Worm (Caenorhabditis elegans) whole organism, young adult: ENCODE data around the gene F28A12.10.

Source experiments
- B0261.1 ChIP-seq: sonication (generic microtip); optimal IDR thresholded peaks from 2 replicates; lab custom pipeline; 2016; ENCODE audit warnings: mild to moderate bottlenecking, missing genetic modification characterization, moderate library complexity, missing compliant biosample characterization
- F33H1.4 ChIP-seq: fragments of 200-800 bp; sonication (Bioruptor generic); IDR thresholded peaks from 2 replicates; pipeline ENCODE4 v1.3.6; 2022; ENCODE audit warnings: missing genetic modification reagents, missing genetic modification characterization, missing compliant biosample characterization
- F39B2.1 ChIP-seq: fragments of 200-800 bp; sonication (Bioruptor generic); IDR thresholded peaks from 2 replicates; pipeline ENCODE4 v1.3.6; 2022; ENCODE audit warnings: missing genetic modification reagents, missing genetic modification characterization, missing compliant biosample characterization
- F49E8.2 ChIP-seq: sonication (generic microtip); optimal IDR thresholded peaks from 3 replicates; lab custom pipeline; 2017; ENCODE audit warnings: missing genetic modification characterization, mild to moderate bottlenecking, missing compliant biosample characterization, antibody characterized with exemption, moderate library complexity; ENCODE audit not compliant: insufficient read depth
- F52B5.7 ChIP-seq: sonication (generic microtip); optimal IDR thresholded peaks from 2 replicates; lab custom pipeline; 2016; ENCODE audit warnings: mild to moderate bottlenecking, missing genetic modification characterization, missing compliant biosample characterization
- T26A5.8 ChIP-seq: sonication (generic microtip); optimal IDR thresholded peaks from 2 replicates; lab custom pipeline; 2016; ENCODE audit warnings: missing genetic modification characterization, missing compliant biosample characterization
- akir-1 ChIP-seq: fragments of 200-800 bp; sonication (Bioruptor generic); optimal IDR thresholded peaks from 2 replicates; lab custom pipeline; 2018; ENCODE audit warnings: mild to moderate bottlenecking, missing genetic modification characterization, moderate library complexity, missing compliant biosample characterization
- ama-1 ChIP-seq, 3 experiments: fragments of 150-350 bp in 1 of 3; sonication (generic microtip) in 2 of 3; optimal IDR thresholded peaks; 2 replicates each; lab custom pipeline; 2014 to 2018; ENCODE audit warnings: missing biosample characterization in 2 of 3, missing genetic modification characterization in 2 of 3, missing genetic modification reagents in 2 of 3
- atf-7 ChIP-seq: sonication (generic microtip); optimal IDR thresholded peaks from 2 replicates; lab custom pipeline; 2017; ENCODE audit warnings: mild to moderate bottlenecking, missing genetic modification characterization, missing compliant biosample characterization
- attf-3 ChIP-seq: fragments of 200-800 bp; sonication (Bioruptor generic); conservative IDR thresholded peaks from 2 replicates; pipeline ENCODE4 v1.3.6; 2022; ENCODE audit warnings: missing genetic modification reagents, missing genetic modification characterization, missing compliant biosample characterization
- attf-5 ChIP-seq: fragments of 200-800 bp; sonication (Bioruptor generic); optimal IDR thresholded peaks from 2 replicates; lab custom pipeline; 2018; ENCODE audit warnings: mild to moderate bottlenecking, missing genetic modification characterization, missing compliant biosample characterization
- attf-6 ChIP-seq: fragments of 200-800 bp; sonication (Bioruptor generic); IDR thresholded peaks from 2 replicates; pipeline ENCODE4 v1.3.6; 2022; ENCODE audit warnings: missing genetic modification reagents, missing genetic modification characterization, missing compliant biosample characterization
- bed-2 ChIP-seq: fragments of 200-800 bp; sonication (Bioruptor generic); IDR thresholded peaks from 2 replicates; pipeline ENCODE4 v1.3.6; 2022; ENCODE audit warnings: missing genetic modification reagents, missing genetic modification characterization, missing compliant biosample characterization
- cebp-2 ChIP-seq: fragments of 200-800 bp; sonication (Bioruptor generic); IDR thresholded peaks from 2 replicates; pipeline ENCODE4 v1.3.6; 2022; ENCODE audit warnings: missing genetic modification characterization, missing compliant biosample characterization
- ceh-27 ChIP-seq: fragments of 200-800 bp; sonication (Bioruptor generic); optimal IDR thresholded peaks from 2 replicates; lab custom pipeline; 2018; ENCODE audit warnings: mild to moderate bottlenecking, missing genetic modification characterization, moderate library complexity, missing compliant biosample characterization
- ceh-79 ChIP-seq: sonication (generic microtip); optimal IDR thresholded peaks from 2 replicates; lab custom pipeline; 2017; ENCODE audit warnings: mild to moderate bottlenecking, missing genetic modification characterization, missing compliant biosample characterization
- ekl-4 ChIP-seq: fragments of 200-800 bp; sonication (Bioruptor generic); IDR thresholded peaks from 2 replicates; pipeline ENCODE4 v1.3.6; 2022; ENCODE audit warnings: missing genetic modification reagents, missing genetic modification characterization, missing compliant biosample characterization
- fkh-3 ChIP-seq: sonication (generic microtip); optimal IDR thresholded peaks from 2 replicates; lab custom pipeline; 2016; ENCODE audit warnings: mild to moderate bottlenecking, missing genetic modification characterization, missing compliant biosample characterization
- hmg-1.2 ChIP-seq: fragments of 200-800 bp; sonication (Bioruptor generic); IDR thresholded peaks from 2 replicates; pipeline ENCODE4 v1.3.6; 2022; ENCODE audit warnings: missing genetic modification reagents, missing genetic modification characterization, missing compliant biosample characterization
- hmg-20 ChIP-seq: fragments of 200-800 bp; sonication (Bioruptor generic); IDR thresholded peaks from 2 replicates; pipeline ENCODE4 v1.3.6; 2022; ENCODE audit warnings: missing genetic modification reagents, missing genetic modification characterization, missing compliant biosample characterization
- lin-40 ChIP-seq: sonication (generic microtip); optimal IDR thresholded peaks from 2 replicates; lab custom pipeline; 2016; ENCODE audit warnings: missing genetic modification characterization, mild to moderate bottlenecking, missing compliant biosample characterization, missing genotype, missing genetic modification reagents
- lsy-27 ChIP-seq: sonication (generic microtip); optimal IDR thresholded peaks from 2 replicates; lab custom pipeline; 2017; ENCODE audit warnings: missing genetic modification characterization, mild to moderate bottlenecking, missing compliant biosample characterization, antibody characterized with exemption, missing genotype, borderline replicate concordance; ENCODE audit not compliant: insufficient read depth
- mes-4 ChIP-seq: sonication (generic microtip); optimal IDR thresholded peaks from 2 replicates; lab custom pipeline; 2016; ENCODE audit warnings: missing genotype, missing genetic modification characterization, missing compliant biosample characterization
- nfyb-1 ChIP-seq: fragments of 200-800 bp; sonication (Bioruptor generic); IDR thresholded peaks from 2 replicates; pipeline ENCODE4 v1.3.6; 2022; ENCODE audit warnings: missing genetic modification reagents, missing genetic modification characterization, missing compliant biosample characterization
- nhr-120 ChIP-seq: fragments of 200-800 bp; sonication (Bioruptor generic); IDR thresholded peaks from 2 replicates; pipeline ENCODE4 v1.3.6; 2022; ENCODE audit warnings: missing genetic modification characterization, missing compliant biosample characterization
- nhr-27 ChIP-seq: fragments of 200-800 bp; sonication (Bioruptor generic); optimal IDR thresholded peaks from 2 replicates; lab custom pipeline; 2018; ENCODE audit warnings: mild to moderate bottlenecking, missing genetic modification characterization, moderate library complexity, missing compliant biosample characterization
- nhr-80 ChIP-seq: sonication (generic microtip); optimal IDR thresholded peaks from 2 replicates; lab custom pipeline; 2016; ENCODE audit warnings: missing genetic modification characterization, missing compliant biosample characterization
- pha-4 ChIP-seq: fragments of 150-350 bp; sonication (generic microtip); optimal IDR thresholded peaks from 2 replicates; lab custom pipeline; 2014; ENCODE audit warnings: missing biosample characterization, missing genetic modification reagents, missing genetic modification characterization
- repo-1 ChIP-seq: sonication (generic microtip); optimal IDR thresholded peaks from 2 replicates; lab custom pipeline; 2017; ENCODE audit warnings: mild to moderate bottlenecking, missing genetic modification characterization, missing compliant biosample characterization
- rpc-1 ChIP-seq, 2 experiments: fragments of 150-350 bp in 1 of 2; sonication (generic microtip) in 1 of 2; optimal IDR thresholded peaks; 2 replicates each; lab custom pipeline; 2014 to 2018; ENCODE audit warnings: missing biosample characterization in 1 of 2, missing genetic modification characterization in 1 of 2, missing genetic modification reagents in 1 of 2, missing genotype in 1 of 2
- sdz-38 ChIP-seq: sonication (generic microtip); optimal IDR thresholded peaks from 2 replicates; lab custom pipeline; 2016; ENCODE audit warnings: missing genotype, missing genetic modification characterization, missing compliant biosample characterization
- snpc-1.3 ChIP-seq: sonication (generic microtip); optimal IDR thresholded peaks from 2 replicates; lab custom pipeline; 2017; ENCODE audit warnings: missing genetic modification characterization, mild to moderate bottlenecking, missing compliant biosample characterization, antibody characterized with exemption, moderate library complexity, missing genotype, missing genetic modification reagents; ENCODE audit not compliant: insufficient read depth
- zfh-2 ChIP-seq: fragments of 200-800 bp; sonication (Bioruptor generic); conservative IDR thresholded peaks from 2 replicates; pipeline ENCODE4 v1.3.6; 2022; ENCODE audit warnings: missing genetic modification reagents, missing genetic modification characterization, missing compliant biosample characterization
- zim-3 ChIP-seq: sonication (generic microtip); optimal IDR thresholded peaks from 2 replicates; lab custom pipeline; 2017; ENCODE audit warnings: mild to moderate bottlenecking, missing genetic modification characterization, moderate library complexity, missing compliant biosample characterization
- ztf-22 ChIP-seq: fragments of 200-800 bp; sonication (Bioruptor generic); optimal IDR thresholded peaks from 2 replicates; lab custom pipeline; 2018; ENCODE audit warnings: mild to moderate bottlenecking, missing genetic modification characterization, moderate library complexity, missing compliant biosample characterization
- ztf-3 ChIP-seq: fragments of 200-800 bp; sonication (Bioruptor generic); optimal IDR thresholded peaks from 2 replicates; lab custom pipeline; 2018; ENCODE audit warnings: mild to moderate bottlenecking, missing genetic modification characterization, missing compliant biosample characterization
- ztf-6 ChIP-seq: fragments of 200-800 bp; sonication (Bioruptor generic); IDR thresholded peaks from 2 replicates; pipeline ENCODE4 v1.3.6; 2022; ENCODE audit warnings: missing genetic modification reagents, missing genetic modification characterization, missing compliant biosample characterization

Gene F28A12.10

DNA sequence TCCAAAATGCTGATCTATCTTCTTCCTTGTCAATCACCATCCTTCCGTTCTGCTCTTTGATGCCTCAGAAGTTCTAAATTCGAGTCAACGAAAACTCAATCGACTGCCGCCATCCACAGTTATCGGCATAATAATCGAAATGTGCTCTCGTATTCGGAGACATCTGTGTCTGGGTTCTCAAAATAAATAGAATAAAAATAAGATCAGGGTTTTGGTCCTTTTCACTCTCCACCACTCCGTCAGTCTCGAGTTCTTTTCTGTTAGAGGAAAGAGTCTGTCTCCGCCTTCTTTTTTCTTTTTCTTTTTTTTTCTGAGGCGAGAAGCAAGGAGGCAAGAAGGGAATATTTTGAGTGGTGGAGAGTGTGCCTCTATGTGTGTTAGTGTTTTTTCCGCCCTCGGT is 13.8 kb downstream of the F28A12.10 start, which contains the start of gene F41E6.17:
Gene F41E6.17, plus strand, starts transcription at position 348 of the 400 bp plus-strand sequence.
- TF ChIP-seq hmg-20 (no peak), F52B5.7 (tag; lab: Kevin White, UChicago) (no peak), lin-40 (no peak), attf-3 (GFP tag; lab: Robert Waterston, UW) (no peak), T26A5.8 (tag; lab: Kevin White, UChicago) (no peak), repo-1 (tag; lab: Kevin White, UChicago) (no peak), nhr-27 (tag; lab: Kevin White, UChicago) (no peak)

ce11 chrV:8622314-8622713 is 15.3 kb downstream of the F28A12.10 start, which contains the start of gene F41E6.1:
TSS of gene F41E6.1 (plus strand) at chrV:8622614.
- TF ChIP-seq bed-2 (GFP tag; lab: Robert Waterston, UW) (no peak), ceh-27 (no peak), F39B2.1 (GFP tag; lab: Robert Waterston, UW) (no peak), nhr-120 (GFP tag; lab: Robert Waterston, UW) (no peak), B0261.1 (tag; lab: Kevin White, UChicago) (no peak), attf-5 (GFP tag; lab: Kevin White, UChicago) (no peak)

ce11 chrV:8621213-8621612 is 16.4 kb downstream of the F28A12.10 start, which contains the start of gene idpc-2:
TSS of gene idpc-2 (minus strand) at chrV:8621313.
- TF ChIP-seq akir-1 (GFP tag; lab: Kevin White, UChicago) (no peak), F49E8.2 (tag; lab: Kevin White, UChicago) (no peak), zim-3 (no peak), lin-40 (no peak), repo-1 (tag; lab: Kevin White, UChicago) (no peak), snpc-1.3 (tag; lab: Kevin White, UChicago) (no peak), F33H1.4 (GFP tag; lab: Robert Waterston, UW) (no peak), atf-7 (tag; lab: Kevin White, UChicago) (no peak), attf-6 (GFP tag; lab: Robert Waterston, UW) (no peak), cebp-2 (GFP tag; lab: Robert Waterston, UW) (no peak), mes-4 (tag; lab: Kevin White, UChicago) (no peak), fkh-3 (tag; lab: Kevin White, UChicago) (no peak), ztf-22 (GFP tag; lab: Kevin White, UChicago) (no peak), nfyb-1 (GFP tag; lab: Robert Waterston, UW) (no peak)

- TF ChIP-seq hmg-1.2, result no peak
- TF ChIP-seq rpc-1 (optimal IDR thresholded peaks at IDR 0.05; lab: Kevin White, UChicago), result no peak
- TF ChIP-seq rpc-1 (tag; optimal IDR thresholded peaks at IDR 0.05; lab: Kevin White, UChicago), result no peak
- TF ChIP-seq zfh-2 (GFP tag; lab: Robert Waterston, UW), result no peak
- no peak for TF ChIP-seq B0261.1 (tag; lab: Kevin White, UChicago)
- no peak for TF ChIP-seq attf-3 (GFP tag; lab: Robert Waterston, UW)
- no peak for TF ChIP-seq ekl-4 (GFP tag; lab: Robert Waterston, UW)
- TF ChIP-seq ztf-6, result no peak
- no peak for TF ChIP-seq nhr-80 (tag; lab: Kevin White, UChicago)
- no peak for TF ChIP-seq ama-1 (optimal IDR thresholded peaks at IDR 0.05; lab: Kevin White, UChicago)
- no peak for TF ChIP-seq ama-1 (GFP tag; optimal IDR thresholded peaks at IDR 0.05; lab: Kevin White, UChicago)
- TF ChIP-seq sdz-38 (tag; lab: Kevin White, UChicago), result no peak
- TF ChIP-seq ztf-3 (GFP tag; lab: Kevin White, UChicago), result no peak
- no peak for TF ChIP-seq lsy-27 (tag; lab: Kevin White, UChicago)
- no peak for TF ChIP-seq attf-5 (GFP tag; lab: Kevin White, UChicago)
- TF ChIP-seq ceh-79, result no peak
- TF ChIP-seq pha-4 (tag; lab: Kevin White, UChicago), result no peak
Observed at ce11 chrV:8618738-8619137, 18.8 kb downstream of the F28A12.10 start, which contains the start of gene grd-5. TSS of gene grd-5 (plus strand) at chrV:8619032.
